Fruit fly (Drosophila melanogaster) S2 (cell line): ENCODE results near the gene Pxd.

Source experiments
- CG8478 ChIP-seq: fragments of >200 bp; optimal IDR thresholded peaks from 2 replicates; lab custom pipeline; 2018
- CTCF ChIP-seq, 2 experiments: fragments of >200 bp; optimal IDR thresholded peaks; 2 replicates each; lab custom pipeline; 2018

DNA sequence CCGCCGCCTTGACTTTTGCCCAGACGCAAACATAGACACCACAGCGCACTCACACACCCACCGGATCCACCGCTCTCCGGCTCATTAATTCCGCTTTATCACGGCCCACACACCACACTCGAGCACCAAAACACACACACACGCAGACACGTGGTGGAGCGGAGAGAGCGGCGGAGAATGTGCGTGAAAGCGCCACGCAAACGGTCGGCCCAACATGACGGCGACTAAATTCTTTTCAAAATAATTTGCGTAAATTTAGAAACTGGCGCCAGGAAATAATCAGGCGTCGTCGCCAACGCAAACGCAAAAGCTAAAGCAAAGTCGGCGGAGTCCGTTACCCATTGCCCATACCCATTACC lies 45.4 kb downstream of the Pxd start:
- TF ChIP-seq CTCF (optimal IDR thresholded peaks at IDR 0.05; lab: Kevin White, UChicago) (no peak), CG8478 (lab: Kevin White, UChicago) (no peak)
